Fruit fly (Drosophila melanogaster) whole organism, embryonic: Measurements from ENCODE around the gene dmGlut.

Source experiments
- ATbp ChIP-seq: fragments of 200-800 bp; sonication (Bioruptor generic); optimal IDR thresholded peaks from 2 replicates; lab custom pipeline; 2017; ENCODE audit warnings: missing biosample characterization, mild to moderate bottlenecking, missing genetic modification characterization, missing genetic modification reagents
- Bgb ChIP-seq: fragments of 200-800 bp; sonication (Bioruptor generic); IDR thresholded peaks from 2 replicates; pipeline ENCODE4 v1.3.6; 2022; ENCODE audit warnings: missing biosample characterization, missing genetic modification characterization; ENCODE audit not compliant: partially characterized antibody
- C15 ChIP-seq: fragments of 200-800 bp; sonication (Bioruptor generic); IDR thresholded peaks from 3 replicates; pipeline ENCODE4 v1.3.6; 2022; ENCODE audit warnings: missing biosample characterization, missing genetic modification characterization
- CG11085 ChIP-seq: fragments of 200-800 bp; sonication (Bioruptor generic); IDR thresholded peaks from 2 replicates; pipeline ENCODE4 v1.3.6; 2022; ENCODE audit warnings: missing biosample characterization, missing genetic modification characterization
- CG11093 ChIP-seq: fragments of 200-800 bp; sonication (Bioruptor generic); IDR thresholded peaks from 3 replicates; pipeline ENCODE4 v1.3.6; 2022; ENCODE audit warnings: missing biosample characterization, missing genetic modification characterization
- CG12391 ChIP-seq: fragments of 200-800 bp; sonication (Bioruptor generic); optimal IDR thresholded peaks from 3 replicates; lab custom pipeline; 2018; ENCODE audit warnings: missing biosample characterization, mild to moderate bottlenecking, missing genetic modification characterization, moderate library complexity
- CG12769 ChIP-seq: fragments of 200-800 bp; sonication (Bioruptor generic); optimal IDR thresholded peaks from 2 replicates; lab custom pipeline; 2019; ENCODE audit warnings: missing biosample characterization, mild to moderate bottlenecking, missing genetic modification characterization, moderate library complexity
- CG14860 ChIP-seq: fragments of 200-800 bp; sonication (Bioruptor generic); IDR thresholded peaks from 3 replicates; pipeline ENCODE4 v1.3.6; 2022; ENCODE audit warnings: missing biosample characterization, missing genetic modification characterization; ENCODE audit not compliant: partially characterized antibody
- CG17829 ChIP-seq: fragments of 200-800 bp; optimal IDR thresholded peaks from 2 replicates; lab custom pipeline; 2019; ENCODE audit warnings: missing biosample characterization, mild to moderate bottlenecking, missing genetic modification characterization, moderate library complexity
- CG2116 ChIP-seq: fragments of 200-800 bp; sonication (Bioruptor generic); optimal IDR thresholded peaks from 3 replicates; lab custom pipeline; 2018; ENCODE audit warnings: missing biosample characterization, mild to moderate bottlenecking, missing genetic modification characterization
- CG30020 ChIP-seq: fragments of 200-800 bp; optimal IDR thresholded peaks from 2 replicates; lab custom pipeline; 2019; ENCODE audit warnings: missing biosample characterization, mild to moderate bottlenecking, missing genetic modification characterization, moderate library complexity
- CG33213 ChIP-seq: fragments of 200-800 bp; sonication (Bioruptor generic); optimal IDR thresholded peaks from 3 replicates; lab custom pipeline; 2016; ENCODE audit warnings: missing biosample characterization, missing genetic modification characterization
- CG4617 ChIP-seq: fragments of 200-800 bp; sonication (Bioruptor generic); optimal IDR thresholded peaks from 3 replicates; lab custom pipeline; 2016; ENCODE audit warnings: missing biosample characterization, missing genetic modification characterization, borderline replicate concordance
- CG6683 ChIP-seq: fragments of 200-800 bp; sonication (Bioruptor generic); optimal IDR thresholded peaks from 2 replicates; lab custom pipeline; 2017; ENCODE audit warnings: missing biosample characterization, mild to moderate bottlenecking, missing genetic modification characterization, missing genetic modification reagents
- CG7786 ChIP-seq: fragments of 200-800 bp; sonication (Bioruptor generic); optimal IDR thresholded peaks from 2 replicates; lab custom pipeline; 2016; ENCODE audit warnings: missing biosample characterization, missing genetic modification characterization
- CG9215 ChIP-seq: fragments of 200-800 bp; sonication (Bioruptor generic); IDR thresholded peaks from 2 replicates; pipeline ENCODE4 v1.3.6; 2022; ENCODE audit warnings: missing biosample characterization, missing genetic modification characterization
- CG9727 ChIP-seq: fragments of 200-800 bp; sonication (Bioruptor generic); optimal IDR thresholded peaks from 3 replicates; lab custom pipeline; 2017; ENCODE audit warnings: missing biosample characterization, mild to moderate bottlenecking, missing genetic modification characterization
- Doc2 ChIP-seq: fragments of 200-800 bp; sonication (Bioruptor generic); IDR thresholded peaks from 2 replicates; pipeline ENCODE4 v1.3.6; 2022; ENCODE audit warnings: missing biosample characterization, missing genetic modification characterization
- Dref ChIP-seq: fragments of 200-800 bp; sonication (Bioruptor generic); IDR thresholded peaks from 2 replicates; pipeline ENCODE4 v1.3.6; 2022; ENCODE audit warnings: missing biosample characterization, missing genetic modification characterization
- Gug ChIP-seq: fragments of 200-800 bp; sonication (Bioruptor generic); IDR thresholded peaks from 4 replicates; pipeline ENCODE4 v1.3.6; 2022; ENCODE audit warnings: missing biosample characterization, missing genetic modification characterization
- HLH3B ChIP-seq: fragments of 200-800 bp; sonication (Bioruptor generic); IDR thresholded peaks from 2 replicates; pipeline ENCODE4 v1.3.6; 2022; ENCODE audit warnings: missing biosample characterization, missing genetic modification characterization
- Hmr ChIP-seq: fragments of 200-800 bp; sonication (Bioruptor generic); optimal IDR thresholded peaks from 3 replicates; lab custom pipeline; 2017; ENCODE audit warnings: mild to moderate bottlenecking, missing biosample characterization, missing genetic modification reagents, missing genetic modification characterization
- MBD-R2 ChIP-seq: fragments of 200-800 bp; sonication (Bioruptor generic); IDR thresholded peaks from 2 replicates; pipeline ENCODE4 v1.3.6; 2022; ENCODE audit warnings: missing biosample characterization, missing genetic modification characterization
- NK7.1 ChIP-seq: fragments of 200-800 bp; sonication (Bioruptor generic); optimal IDR thresholded peaks from 3 replicates; lab custom pipeline; 2016; ENCODE audit warnings: missing biosample characterization, missing genetic modification characterization
- NfI ChIP-seq: fragments of 200-800 bp; sonication (Bioruptor generic); optimal IDR thresholded peaks from 3 replicates; lab custom pipeline; 2018; ENCODE audit warnings: missing biosample characterization, mild to moderate bottlenecking, missing genetic modification characterization, moderate library complexity
- Poxn ChIP-seq: fragments of 200-800 bp; sonication (Bioruptor generic); IDR thresholded peaks from 2 replicates; pipeline ENCODE4 v1.3.6; 2022; ENCODE audit warnings: missing biosample characterization, missing genetic modification characterization
- Ravus ChIP-seq: fragments of 200-800 bp; sonication (Bioruptor generic); IDR thresholded peaks from 2 replicates; pipeline ENCODE4 v1.3.6; 2022; ENCODE audit warnings: missing biosample characterization, missing genetic modification characterization
- Rx ChIP-seq: fragments of 200-800 bp; sonication (Bioruptor generic); IDR thresholded peaks from 2 replicates; pipeline ENCODE4 v1.3.6; 2022; ENCODE audit warnings: missing biosample characterization, missing genetic modification characterization
- Six4 ChIP-seq: fragments of 200-800 bp; sonication (Bioruptor generic); optimal IDR thresholded peaks from 2 replicates; lab custom pipeline; 2016; ENCODE audit warnings: missing biosample characterization, missing genetic modification characterization
- Sox100B ChIP-seq: fragments of 200-800 bp; sonication (Bioruptor generic); optimal IDR thresholded peaks from 3 replicates; lab custom pipeline; 2018; ENCODE audit warnings: missing biosample characterization, mild to moderate bottlenecking, missing genetic modification characterization
- Sox102F ChIP-seq: fragments of 200-800 bp; sonication (Bioruptor generic); optimal IDR thresholded peaks from 2 replicates; lab custom pipeline; 2018; ENCODE audit warnings: missing biosample characterization, mild to moderate bottlenecking, missing genetic modification characterization, moderate library complexity
- TFAM ChIP-seq: fragments of 200-800 bp; sonication (Bioruptor generic); optimal IDR thresholded peaks from 2 replicates; lab custom pipeline; 2017; ENCODE audit warnings: missing biosample characterization, missing genetic modification characterization, inconsistent platforms
- Xrp1 ChIP-seq: fragments of 200-800 bp; sonication (Bioruptor generic); IDR thresholded peaks from 2 replicates; pipeline ENCODE4 v1.3.6; 2022; ENCODE audit warnings: missing biosample characterization, missing genetic modification characterization
- YL-1 ChIP-seq: fragments of 200-800 bp; sonication (Bioruptor generic); optimal IDR thresholded peaks from 3 replicates; lab custom pipeline; 2017; ENCODE audit warnings: missing biosample characterization, mild to moderate bottlenecking, missing genetic modification characterization
- ase ChIP-seq: fragments of 200-800 bp; sonication (Bioruptor generic); IDR thresholded peaks from 3 replicates; pipeline ENCODE4 v1.3.6; 2022; ENCODE audit warnings: missing biosample characterization, missing genetic modification characterization
- az2 ChIP-seq: fragments of 200-800 bp; sonication (Bioruptor generic); optimal IDR thresholded peaks from 3 replicates; lab custom pipeline; 2016; ENCODE audit warnings: missing biosample characterization, missing genetic modification characterization
- bcd ChIP-seq: fragments of 200-800 bp; sonication (Bioruptor generic); optimal IDR thresholded peaks from 2 replicates; lab custom pipeline; 2017; ENCODE audit warnings: missing biosample characterization, mild to moderate bottlenecking, missing genetic modification characterization
- en ChIP-seq: fragments of 200-800 bp; sonication (Bioruptor generic); optimal IDR thresholded peaks from 2 replicates; lab custom pipeline; 2016; ENCODE audit warnings: missing biosample characterization, missing genetic modification characterization
- ewg ChIP-seq: fragments of 200-800 bp; sonication (Bioruptor generic); optimal IDR thresholded peaks from 3 replicates; lab custom pipeline; 2017; ENCODE audit warnings: mild to moderate bottlenecking, missing biosample characterization, missing genetic modification reagents, missing genetic modification characterization
- eyg ChIP-seq: fragments of 200-800 bp; sonication (Bioruptor generic); optimal IDR thresholded peaks from 3 replicates; lab custom pipeline; 2016; ENCODE audit warnings: missing biosample characterization, missing genetic modification characterization
- fd64A ChIP-seq: fragments of 200-800 bp; sonication (Bioruptor generic); optimal IDR thresholded peaks from 3 replicates; lab custom pipeline; 2018; ENCODE audit warnings: missing biosample characterization, mild to moderate bottlenecking, missing genetic modification characterization
- fru ChIP-seq: fragments of >200 bp; optimal IDR thresholded peaks from 2 replicates; lab custom pipeline; 2017
- inv ChIP-seq: fragments of 200-800 bp; sonication (Bioruptor generic); IDR thresholded peaks from 2 replicates; pipeline ENCODE4 v1.3.6; 2022; ENCODE audit warnings: missing biosample characterization, missing genetic modification characterization; ENCODE audit not compliant: partially characterized antibody
- jigr1 ChIP-seq: fragments of 200-800 bp; sonication (Bioruptor generic); IDR thresholded peaks from 3 replicates; pipeline ENCODE4 v1.3.6; 2022; ENCODE audit warnings: missing biosample characterization, missing genetic modification characterization
- lbe ChIP-seq: fragments of 200-800 bp; sonication (Bioruptor generic); optimal IDR thresholded peaks from 2 replicates; lab custom pipeline; 2016; ENCODE audit warnings: missing biosample characterization, mild to moderate bottlenecking, missing genetic modification characterization
- otp ChIP-seq: fragments of 200-800 bp; sonication (Bioruptor generic); IDR thresholded peaks from 3 replicates; pipeline ENCODE4, ENCODE4 v1.3.6; 2022; ENCODE audit warnings: missing biosample characterization, missing genetic modification characterization
- psq ChIP-seq: fragments of 200-800 bp; sonication (Bioruptor generic); optimal IDR thresholded peaks from 2 replicates; lab custom pipeline; 2017; ENCODE audit warnings: missing biosample characterization, missing genetic modification characterization
- tna ChIP-seq: fragments of 200-800 bp; sonication (Bioruptor generic); IDR thresholded peaks from 2 replicates; pipeline ENCODE4 v1.3.6; 2022; ENCODE audit warnings: missing biosample characterization, missing genetic modification characterization; ENCODE audit not compliant: partially characterized antibody
- trh ChIP-seq: fragments of 200-800 bp; sonication (Bioruptor generic); optimal IDR thresholded peaks from 2 replicates; lab custom pipeline; 2016; ENCODE audit warnings: missing biosample characterization, missing genetic modification characterization
- wek ChIP-seq: fragments of 200-800 bp; sonication (Bioruptor generic); optimal IDR thresholded peaks from 3 replicates; lab custom pipeline; 2018; ENCODE audit warnings: missing biosample characterization, mild to moderate bottlenecking, missing genetic modification characterization, moderate library complexity

dmGlut gene

DNA sequence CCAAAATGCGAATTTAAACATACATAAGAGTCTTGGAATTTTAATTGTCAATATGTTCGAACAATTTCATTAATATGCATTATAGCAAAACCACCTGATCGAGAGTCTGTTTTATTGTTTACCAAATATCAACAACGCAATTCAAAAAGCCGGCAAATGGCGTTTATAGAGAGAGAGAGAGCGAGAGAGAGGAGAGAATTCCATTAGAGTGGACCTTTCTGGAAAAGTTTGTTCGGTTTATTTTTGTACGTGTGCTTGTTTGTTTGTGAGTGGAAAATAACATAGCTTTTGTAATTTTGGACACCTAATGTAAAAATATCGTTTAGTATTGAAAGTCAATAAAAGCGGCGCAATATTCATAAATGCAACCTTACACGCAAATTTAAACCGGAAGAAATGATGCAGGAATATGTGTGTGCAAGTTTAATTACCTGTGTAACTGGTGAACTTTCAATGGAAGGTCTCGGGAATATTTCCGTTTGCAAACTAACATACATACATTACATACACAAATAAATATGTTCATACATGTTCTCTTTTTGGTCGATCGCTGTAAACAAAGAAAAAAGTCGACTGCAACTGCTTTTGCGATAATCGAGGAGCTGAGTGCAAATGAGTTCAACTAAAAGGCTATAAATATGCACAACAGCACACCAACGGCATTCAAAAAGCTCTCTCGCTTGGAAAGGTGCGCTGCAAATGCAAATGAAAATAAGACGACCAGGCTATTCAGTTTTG lies 17.5 kb downstream of the dmGlut start, which contains the start of gene CG6785 (continued):
- TF ChIP-seq inv (GFP tag; lab: Robert Waterston, UW) (no peak), en (GFP tag; lab: Kevin White, UChicago) (peak; percentile 77), Six4 (GFP tag; lab: Kevin White, UChicago) (peak; percentile 81), Poxn (GFP tag; lab: Robert Waterston, UW) (no peak), HLH3B (GFP tag; lab: Robert Waterston, UW) (peak; percentile 69; the same call in 1 of the 2 replicates), eyg (GFP tag; lab: Kevin White, UChicago) (peak; percentile 90), Hmr (GFP tag; lab: Kevin White, UChicago) (peak; percentile 90), ase (GFP tag; lab: Robert Waterston, UW) (no peak), MBD-R2 (GFP tag; lab: Robert Waterston, UW) (peak; percentile 7; the same call in 1 of the 2 replicates), ewg (GFP tag; lab: Kevin White, UChicago) (peak; percentile 79), Doc2 (no peak), CG12391 (tag; lab: Kevin White, UChicago) (peak; percentile 72), Sox100B (GFP tag; lab: Kevin White, UChicago) (peak; percentile 90), CG9727 (peak; percentile 78), Ravus (GFP tag; lab: Robert Waterston, UW) (no peak), jigr1 (no peak), YL-1 (GFP tag; lab: Kevin White, UChicago) (peak; percentile 92), az2 (peak; percentile 72), CG2116 (GFP tag; lab: Kevin White, UChicago) (peak; percentile 79), CG9215 (GFP tag; lab: Robert Waterston, UW) (no peak), CG17829 (tag; lab: Kevin White, UChicago) (peak; percentile 29), ATbp (peak; percentile 98), CG33213 (GFP tag; lab: Kevin White, UChicago) (peak; percentile 86), NfI (GFP tag; lab: Kevin White, UChicago) (peak; percentile 67), psq (GFP tag; lab: Kevin White, UChicago) (peak; percentile 58), fd64A (peak; percentile 93), CG7786 (GFP tag; lab: Kevin White, UChicago) (peak; percentile 69), fru (lab: Kevin White, UChicago) (no peak), CG11093 (no peak), CG12769 (tag; lab: Kevin White, UChicago) (peak; percentile 81), Rx (GFP tag; lab: Robert Waterston, UW) (no peak), TFAM (no peak), otp (peak; percentile 81), CG11085 (GFP tag; lab: Robert Waterston, UW) (no peak), Gug (GFP tag; lab: Robert Waterston, UW) (no peak), tna (GFP tag; lab: Robert Waterston, UW) (no peak), Xrp1 (GFP tag; lab: Robert Waterston, UW) (peak; percentile 63), wek (GFP tag; lab: Kevin White, UChicago) (peak; percentile 97), Sox102F (GFP tag; lab: Kevin White, UChicago) (peak; percentile 80), Dref (GFP tag; lab: Robert Waterston, UW) (no peak), bcd (GFP tag; lab: Kevin White, UChicago) (peak; percentile 66), trh (GFP tag; lab: Kevin White, UChicago) (peak; percentile 86), Bgb (0 out of 2 replicates have a peak, but pooled peaks have one; percentile 5), C15 (GFP tag; lab: Robert Waterston, UW) (no peak), CG6683 (peak; percentile 62), CG30020 (tag; lab: Kevin White, UChicago) (peak; percentile 24), lbe (GFP tag; lab: Kevin White, UChicago) (peak; percentile 85), NK7.1 (GFP tag; lab: Kevin White, UChicago) (peak; percentile 84), CG14860 (GFP tag; lab: Robert Waterston, UW) (no peak), CG4617 (GFP tag; lab: Kevin White, UChicago) (peak; percentile 49)
